Fruit fly (Drosophila melanogaster) whole organism, embryonic: Measurements from ENCODE around the gene CG44271.

Source experiments
- BEAF-32 ChIP-seq: fragments of 200-800 bp; sonication (Bioruptor generic); optimal IDR thresholded peaks from 3 replicates; lab custom pipeline; 2017; ENCODE audit warnings: missing biosample characterization, missing genetic modification characterization, mild to moderate bottlenecking, moderate library complexity, missing genetic modification reagents
- CG11093 ChIP-seq: fragments of 200-800 bp; sonication (Bioruptor generic); IDR thresholded peaks from 3 replicates; pipeline ENCODE4 v1.3.6; 2022; ENCODE audit warnings: missing biosample characterization, missing genetic modification characterization
- CG11398 ChIP-seq: fragments of 200-800 bp; sonication (Bioruptor generic); optimal IDR thresholded peaks from 2 replicates; lab custom pipeline; 2016; ENCODE audit warnings: missing biosample characterization, missing genetic modification characterization
- CG12071 ChIP-seq: fragments of 200-800 bp; sonication (Bioruptor generic); optimal IDR thresholded peaks from 3 replicates; lab custom pipeline; 2018; ENCODE audit warnings: missing biosample characterization, mild to moderate bottlenecking, missing genetic modification characterization
- CG13123 ChIP-seq: fragments of 200-800 bp; sonication (Bioruptor generic); optimal IDR thresholded peaks from 2 replicates; lab custom pipeline; 2016; ENCODE audit warnings: missing biosample characterization, missing genetic modification characterization
- CG13775 ChIP-seq: fragments of 200-800 bp; sonication (Bioruptor generic); optimal IDR thresholded peaks from 3 replicates; lab custom pipeline; 2017; ENCODE audit warnings: missing biosample characterization, mild to moderate bottlenecking, missing genetic modification characterization
- CG17359 ChIP-seq: fragments of 200-800 bp; sonication (Bioruptor generic); optimal IDR thresholded peaks from 3 replicates; lab custom pipeline; 2018; ENCODE audit warnings: missing biosample characterization, mild to moderate bottlenecking, missing genetic modification characterization, moderate library complexity
- CG18011 ChIP-seq: fragments of 200-800 bp; sonication (Bioruptor generic); optimal IDR thresholded peaks from 2 replicates; lab custom pipeline; 2017; ENCODE audit warnings: missing biosample characterization, missing genetic modification characterization, mild to moderate bottlenecking, moderate library complexity, missing genotype
- CG2202 ChIP-seq: fragments of 200-800 bp; sonication (Bioruptor generic); optimal IDR thresholded peaks from 2 replicates; lab custom pipeline; 2018; ENCODE audit warnings: missing biosample characterization, mild to moderate bottlenecking, missing genetic modification characterization
- CG32767 ChIP-seq: fragments of 200-800 bp; sonication (Bioruptor generic); IDR thresholded peaks from 2 replicates; pipeline ENCODE4 v1.3.6; 2022; ENCODE audit warnings: missing biosample characterization, missing genetic modification characterization
- CG3838 ChIP-seq: fragments of 200-800 bp; sonication (Bioruptor generic); optimal IDR thresholded peaks from 3 replicates; lab custom pipeline; 2016; ENCODE audit warnings: missing biosample characterization, missing genetic modification characterization
- CG42726 ChIP-seq: fragments of 200-800 bp; sonication (Bioruptor generic); IDR thresholded peaks from 2 replicates; pipeline ENCODE4 v1.3.6; 2022; ENCODE audit warnings: missing biosample characterization, missing genetic modification characterization; ENCODE audit not compliant: partially characterized antibody
- CG7745 ChIP-seq: fragments of 200-800 bp; sonication (Bioruptor generic); optimal IDR thresholded peaks from 2 replicates; lab custom pipeline; 2018; ENCODE audit warnings: missing biosample characterization, mild to moderate bottlenecking, missing genetic modification characterization, moderate library complexity
- CoRest ChIP-seq: fragments of 200-800 bp; sonication (Bioruptor generic); optimal IDR thresholded peaks from 3 replicates; lab custom pipeline; 2018; ENCODE audit warnings: missing biosample characterization, mild to moderate bottlenecking, missing genetic modification characterization, moderate library complexity
- CrebB ChIP-seq: fragments of 200-800 bp; sonication (Bioruptor generic); optimal IDR thresholded peaks from 3 replicates; lab custom pipeline; 2018; ENCODE audit warnings: missing biosample characterization, mild to moderate bottlenecking, missing genetic modification characterization
- HHEX ChIP-seq: fragments of 200-800 bp; sonication (Bioruptor generic); optimal IDR thresholded peaks from 3 replicates; lab custom pipeline; 2017; ENCODE audit warnings: missing biosample characterization, mild to moderate bottlenecking, missing genetic modification characterization, missing genetic modification reagents
- HLHmδ ChIP-seq: fragments of 200-800 bp; sonication (Bioruptor generic); optimal IDR thresholded peaks from 2 replicates; lab custom pipeline; 2018; ENCODE audit warnings: missing biosample characterization, mild to moderate bottlenecking, missing genetic modification characterization, moderate library complexity
- Kr ChIP-seq: fragments of 200-800 bp; sonication (Bioruptor generic); optimal IDR thresholded peaks from 2 replicates; lab custom pipeline; 2017; ENCODE audit warnings: missing biosample characterization, mild to moderate bottlenecking, missing genetic modification characterization
- Lim3 ChIP-seq: fragments of 200-800 bp; sonication (Bioruptor generic); IDR thresholded peaks from 2 replicates; pipeline ENCODE4 v1.3.6; 2022; ENCODE audit warnings: missing biosample characterization, missing genetic modification characterization
- Med ChIP-seq: fragments of 200-800 bp; sonication (Bioruptor generic); peaks from one replicate; lab custom pipeline; 2016; ENCODE audit warnings: missing biosample characterization, missing genetic modification characterization, mild to moderate bottlenecking, inconsistent platforms, moderate library complexity
- Nf-YA ChIP-seq: fragments of 200-800 bp; sonication (Bioruptor generic); IDR thresholded peaks from 2 replicates; pipeline ENCODE4 v1.3.6; 2022; ENCODE audit warnings: missing biosample characterization, missing genetic modification characterization
- Nf-YB ChIP-seq: fragments of 200-800 bp; sonication (Bioruptor generic); optimal IDR thresholded peaks from 3 replicates; lab custom pipeline; 2019; ENCODE audit warnings: missing biosample characterization, mild to moderate bottlenecking, missing genetic modification characterization, moderate library complexity
- PHDP ChIP-seq: fragments of 200-800 bp; sonication (Bioruptor generic); optimal IDR thresholded peaks from 3 replicates; lab custom pipeline; 2018; ENCODE audit warnings: missing biosample characterization, mild to moderate bottlenecking, missing genetic modification characterization, moderate library complexity
- Sox102F ChIP-seq: fragments of 200-800 bp; sonication (Bioruptor generic); optimal IDR thresholded peaks from 2 replicates; lab custom pipeline; 2018; ENCODE audit warnings: missing biosample characterization, mild to moderate bottlenecking, missing genetic modification characterization, moderate library complexity
- Stat92E ChIP-seq, 3 experiments: fragments of >200 bp in 2 of 3; fragments of 200-800 bp in 1 of 3; sonication (Bioruptor generic) in 1 of 3; optimal IDR thresholded peaks; 2 replicates each; lab custom pipeline; 2017 to 2019; ENCODE audit warnings: missing biosample characterization in 3 of 3, missing genetic modification characterization in 3 of 3, mild to moderate bottlenecking in 1 of 3, moderate library complexity in 1 of 3
- Tbp ChIP-seq: fragments of >200 bp; optimal IDR thresholded peaks from 2 replicates; lab custom pipeline; 2018; ENCODE audit warnings: missing biosample characterization, missing genetic modification characterization
- crc ChIP-seq: fragments of 200-800 bp; sonication (Bioruptor generic); optimal IDR thresholded peaks from 2 replicates; lab custom pipeline; 2016; ENCODE audit warnings: missing biosample characterization, missing genetic modification characterization
- croc ChIP-seq: fragments of 200-800 bp; sonication (Bioruptor generic); conservative IDR thresholded peaks from 3 replicates; pipeline ENCODE4 v1.3.6; 2022; ENCODE audit warnings: missing biosample characterization, missing genetic modification characterization
- dati ChIP-seq: fragments of 200-800 bp; sonication (Bioruptor generic); IDR thresholded peaks from 2 replicates; pipeline ENCODE4 v1.3.6; 2022; ENCODE audit warnings: missing biosample characterization, missing genetic modification characterization
- dm ChIP-seq: fragments of 200-800 bp; sonication (Bioruptor generic); optimal IDR thresholded peaks from 3 replicates; lab custom pipeline; 2016; ENCODE audit warnings: missing biosample characterization, missing genetic modification characterization
- eve ChIP-seq, 2 experiments: fragments of >200 bp; optimal IDR thresholded peaks; 2 replicates each; lab custom pipeline; 2017; ENCODE audit warnings: missing biosample characterization in 2 of 2, missing genetic modification characterization in 2 of 2
- exex ChIP-seq: fragments of 200-800 bp; sonication (Bioruptor generic); optimal IDR thresholded peaks from 4 replicates; lab custom pipeline; 2018; ENCODE audit warnings: missing biosample characterization, mild to moderate bottlenecking, missing genetic modification characterization, moderate library complexity
- fru ChIP-seq: fragments of >200 bp; optimal IDR thresholded peaks from 2 replicates; lab custom pipeline; 2017
- gem ChIP-seq: fragments of 200-800 bp; sonication (Bioruptor generic); optimal IDR thresholded peaks from 2 replicates; lab custom pipeline; 2019; ENCODE audit warnings: missing biosample characterization, mild to moderate bottlenecking, missing genetic modification characterization, moderate library complexity
- gfzf ChIP-seq: fragments of 200-800 bp; sonication (Bioruptor generic); optimal IDR thresholded peaks from 2 replicates; lab custom pipeline; 2016; ENCODE audit warnings: missing biosample characterization, mild to moderate bottlenecking, missing genetic modification characterization, moderate library complexity
- gsb ChIP-seq: fragments of 200-800 bp; sonication (Bioruptor generic); IDR thresholded peaks from 2 replicates; pipeline ENCODE4 v1.3.6; 2022; ENCODE audit warnings: missing biosample characterization, missing genetic modification characterization
- gt ChIP-seq: fragments of 200-800 bp; sonication (Bioruptor generic); IDR thresholded peaks from 2 replicates; pipeline ENCODE4 v1.3.6; 2022; ENCODE audit warnings: missing biosample characterization, missing genetic modification characterization
- pho ChIP-seq: fragments of 200-800 bp; sonication (Bioruptor generic); optimal IDR thresholded peaks from 2 replicates; lab custom pipeline; 2016; ENCODE audit warnings: missing biosample characterization, missing genetic modification characterization
- pnt ChIP-seq: fragments of 200-800 bp; sonication (Bioruptor generic); optimal IDR thresholded peaks from 3 replicates; lab custom pipeline; 2016; ENCODE audit warnings: missing biosample characterization, missing genetic modification characterization
- prd ChIP-seq, 3 experiments: fragments of >200 bp in 2 of 3; fragments of 200-800 bp in 1 of 3; sonication (Bioruptor generic) in 1 of 3; optimal IDR thresholded peaks in 2 of 3; IDR thresholded peaks in 1 of 3; 2 replicates in 2 of 3; 3 replicates in 1 of 3; pipeline versions ENCODE4 v1.3.6 to Lab custom; 2017 to 2022; ENCODE audit warnings: missing biosample characterization in 1 of 3, missing genetic modification characterization in 1 of 3
- ranshi ChIP-seq: fragments of 200-800 bp; sonication (Bioruptor generic); IDR thresholded peaks from 2 replicates; pipeline ENCODE4 v1.3.6; 2022; ENCODE audit warnings: missing biosample characterization, missing genetic modification characterization
- rib ChIP-seq: fragments of 200-800 bp; sonication (Bioruptor generic); IDR thresholded peaks from 2 replicates; pipeline ENCODE4 v1.3.6; 2022; ENCODE audit warnings: missing biosample characterization, missing genetic modification characterization
- shn ChIP-seq: fragments of 200-800 bp; sonication (Bioruptor generic); optimal IDR thresholded peaks from 3 replicates; lab custom pipeline; 2016; ENCODE audit warnings: missing biosample characterization, missing genetic modification characterization
- sima ChIP-seq: fragments of 200-800 bp; sonication (Bioruptor generic); optimal IDR thresholded peaks from 2 replicates; lab custom pipeline; 2016; ENCODE audit warnings: missing biosample characterization, missing genetic modification characterization
- sisA ChIP-seq: fragments of 200-800 bp; sonication (Bioruptor generic); IDR thresholded peaks from 2 replicates; pipeline ENCODE4 v1.3.6; 2022; ENCODE audit warnings: missing biosample characterization, missing genetic modification characterization
- slbo ChIP-seq: fragments of 200-800 bp; sonication (Bioruptor generic); IDR thresholded peaks from 2 replicates; pipeline ENCODE4 v1.3.6; 2022; ENCODE audit warnings: missing biosample characterization, missing genetic modification characterization
- sna ChIP-seq: fragments of 200-800 bp; sonication (Bioruptor generic); IDR thresholded peaks from 2 replicates; pipeline ENCODE4 v1.3.6; 2022; ENCODE audit warnings: missing biosample characterization, missing genetic modification characterization; ENCODE audit not compliant: partially characterized antibody
- so ChIP-seq: fragments of 200-800 bp; sonication (Bioruptor generic); IDR thresholded peaks from 3 replicates; pipeline ENCODE4 v1.3.6; 2022; ENCODE audit warnings: missing biosample characterization, missing genetic modification characterization
- tio ChIP-seq: fragments of 200-800 bp; sonication (Bioruptor generic); optimal IDR thresholded peaks from 2 replicates; lab custom pipeline; 2017; ENCODE audit warnings: missing biosample characterization, missing genetic modification characterization, inconsistent platforms
- vfl ChIP-seq: fragments of 200-800 bp; sonication (Bioruptor generic); optimal IDR thresholded peaks from 2 replicates; lab custom pipeline; 2016; ENCODE audit warnings: missing biosample characterization, missing genetic modification characterization
- vvl ChIP-seq: fragments of 200-800 bp; sonication (Bioruptor generic); IDR thresholded peaks from 2 replicates; pipeline ENCODE4 v1.3.6; 2022; ENCODE audit warnings: missing biosample characterization, missing genetic modification characterization

The CG44271 gene

dm6 chr2L:6698387-6698786 lies 49.3 kb downstream of the CG44271 start (continued):
- TF ChIP-seq BEAF-32 (no peak), Tbp (no peak), Nf-YA (GFP tag; lab: Robert Waterston, UW) (no peak), Kr (GFP tag; lab: Kevin White, UChicago) (no peak), Med (GFP tag; lab: Kevin White, UChicago) (peak; percentile 84), pho (no peak), CG42726 (no peak), exex (tag; lab: Kevin White, UChicago) (no peak), CrebB (tag; lab: Kevin White, UChicago) (no peak), CG12071 (GFP tag; lab: Kevin White, UChicago) (no peak), dm (GFP tag; lab: Kevin White, UChicago) (no peak), eve (GFP tag; optimal IDR thresholded peaks at IDR 0.05; lab: Kevin White, UChicago) (no peak), dati (GFP tag; lab: Robert Waterston, UW) (0 out of 2 replicates have a peak, but pooled peaks have one; percentile 25), ranshi (GFP tag; lab: Robert Waterston, UW) (peak; percentile 56; the same call in 1 of the 2 replicates), Lim3 (no peak), crc (GFP tag; lab: Kevin White, UChicago) (no peak), slbo (GFP tag; lab: Robert Waterston, UW) (peak; percentile 71), CG13123 (peak; percentile 2), fru (lab: Kevin White, UChicago) (no peak), pnt (no peak), HHEX (GFP tag; lab: Kevin White, UChicago) (peak; percentile 6), CG18011 (no peak), CG13775 (GFP tag; lab: Kevin White, UChicago) (peak; percentile 26), croc (GFP tag; lab: Robert Waterston, UW) (no peak), CG3838 (GFP tag; lab: Kevin White, UChicago) (no peak), sna (GFP tag; lab: Robert Waterston, UW) (no peak), gsb (GFP tag; lab: Robert Waterston, UW) (no peak), gem (tag; lab: Kevin White, UChicago) (peak; percentile 64), CG7745 (no peak), gfzf (GFP tag; lab: Kevin White, UChicago) (no peak), shn (no peak), CG32767 (GFP tag; lab: Robert Waterston, UW) (peak; percentile 58), Stat92E (GFP tag; optimal IDR thresholded peaks at IDR 0.05; lab: Kevin White, UChicago) (no peak), sima (no peak), HLHmδ (no peak), Nf-YB (GFP tag; lab: Kevin White, UChicago) (no peak), CoRest (tag; lab: Kevin White, UChicago) (peak; percentile 9), tio (GFP tag; lab: Kevin White, UChicago) (peak; percentile 2), CG11093 (peak; percentile 57; the same call in 1 of the 3 replicates), CG17359 (tag; lab: Kevin White, UChicago) (peak; percentile 31), so (GFP tag; lab: Robert Waterston, UW) (no peak), gt (GFP tag; lab: Robert Waterston, UW) (no peak), vfl (GFP tag; lab: Kevin White, UChicago) (no peak), rib (GFP tag; lab: Robert Waterston, UW) (no peak), Sox102F (peak; percentile 59), prd (optimal IDR thresholded peaks at IDR 0.05; lab: Kevin White, UChicago) (no peak), prd (GFP tag; IDR thresholded peaks at IDR 0.05; lab: Robert Waterston, UW) (peak; percentile 87), CG2202 (tag; lab: Kevin White, UChicago) (no peak), CG11398 (GFP tag; lab: Kevin White, UChicago) (no peak), sisA (GFP tag; lab: Robert Waterston, UW) (peak; percentile 63), PHDP (tag; lab: Kevin White, UChicago) (peak; percentile 29), vvl (GFP tag; lab: Robert Waterston, UW) (peak; percentile 81)
